Worm (Caenorhabditis elegans) whole organism, L1 larva: ENCODE measurements around the gene R02D5.7.
A peak's percentile ranks its signal among the peaks of the same experiment; 100 is the strongest.

ENCODE experiments used
- C16A3.4 ChIP-seq: fragments of 150-350 bp; optimal IDR thresholded peaks from 2 replicates; lab custom pipeline; 2014; ENCODE audit warnings: missing biosample characterization, missing genetic modification characterization
- Y116A8C.19 ChIP-seq: sonication (generic microtip); optimal IDR thresholded peaks from 2 replicates; lab custom pipeline; 2016; ENCODE audit warnings: missing compliant biosample characterization, missing genetic modification characterization, borderline replicate concordance
- alr-1 ChIP-seq: fragments of 200-800 bp; sonication (Bioruptor generic); optimal IDR thresholded peaks from 2 replicates; lab custom pipeline; 2018; ENCODE audit warnings: borderline replicate concordance, mild to moderate bottlenecking, missing genetic modification characterization, missing compliant biosample characterization
- aly-2 ChIP-seq: fragments of 150-350 bp; optimal IDR thresholded peaks from 2 replicates; lab custom pipeline; 2014; ENCODE audit warnings: missing biosample characterization, missing genetic modification characterization
- ceh-63 ChIP-seq: fragments of 200-800 bp; sonication (Bioruptor generic); optimal IDR thresholded peaks from 2 replicates; lab custom pipeline; 2018; ENCODE audit warnings: mild to moderate bottlenecking, missing genetic modification characterization, missing compliant biosample characterization
- ceh-90 ChIP-seq: sonication (generic microtip); optimal IDR thresholded peaks from 2 replicates; lab custom pipeline; 2016; ENCODE audit warnings: missing genetic modification characterization, missing compliant biosample characterization
- ces-1 ChIP-seq: fragments of 150-350 bp; optimal IDR thresholded peaks from 2 replicates; lab custom pipeline; 2014; ENCODE audit warnings: missing biosample characterization, missing genetic modification reagents, missing genetic modification characterization
- dpl-1 ChIP-seq, 3 experiments: fragments of 150-350 bp in 2 of 3; sonication (generic microtip) in 1 of 3; optimal IDR thresholded peaks; 2 replicates each; lab custom pipeline; 2014 to 2017; ENCODE audit warnings: missing biosample characterization in 3 of 3, missing genetic modification characterization in 3 of 3, missing genetic modification reagents in 3 of 3
- dsc-1 ChIP-seq: sonication (generic microtip); optimal IDR thresholded peaks from 2 replicates; lab custom pipeline; 2016; ENCODE audit warnings: mild to moderate bottlenecking, missing genetic modification characterization, missing compliant biosample characterization
- efl-1 ChIP-seq, 4 experiments: fragments of 150-350 bp; optimal IDR thresholded peaks in 3 of 4; peaks in 1 of 4; 1 replicate in 1 of 4; 2 replicates in 3 of 4; lab custom pipeline; 2014; ENCODE audit warnings: missing biosample characterization in 2 of 4, missing genetic modification characterization in 2 of 4, missing genetic modification reagents in 2 of 4
- efl-3 ChIP-seq: fragments of 200-800 bp; sonication (Bioruptor generic); optimal IDR thresholded peaks from 2 replicates; lab custom pipeline; 2018; ENCODE audit warnings: mild to moderate bottlenecking, missing genetic modification characterization, missing compliant biosample characterization
- elt-2 ChIP-seq: sonication (generic microtip); optimal IDR thresholded peaks from 2 replicates; lab custom pipeline; 2016; ENCODE audit warnings: missing genetic modification characterization, mild to moderate bottlenecking, inconsistent platforms, missing compliant biosample characterization, missing genetic modification reagents
- fkh-10 ChIP-seq: sonication (generic microtip); optimal IDR thresholded peaks from 2 replicates; lab custom pipeline; 2017; ENCODE audit warnings: missing biosample characterization, missing genetic modification reagents, missing genetic modification characterization
- fkh-4 ChIP-seq: sonication (generic microtip); optimal IDR thresholded peaks from 2 replicates; lab custom pipeline; 2016; ENCODE audit warnings: missing compliant biosample characterization, missing genetic modification characterization, borderline replicate concordance
- fkh-8 ChIP-seq: sonication (generic microtip); optimal IDR thresholded peaks from 2 replicates; lab custom pipeline; 2016; ENCODE audit warnings: mild to moderate bottlenecking, missing genetic modification characterization, missing compliant biosample characterization
- grh-1 ChIP-seq: fragments of 200-800 bp; sonication (Bioruptor generic); IDR thresholded peaks from 2 replicates; pipeline ENCODE4 v1.3.6; 2022; ENCODE audit warnings: missing genetic modification reagents, missing genetic modification characterization, missing compliant biosample characterization
- hlh-17 ChIP-seq: fragments of 200-800 bp; sonication (Bioruptor generic); optimal IDR thresholded peaks from 2 replicates; lab custom pipeline; 2018; ENCODE audit warnings: missing genetic modification characterization, mild to moderate bottlenecking, missing compliant biosample characterization, moderate library complexity, borderline replicate concordance
- irx-1 ChIP-seq: sonication (generic microtip); optimal IDR thresholded peaks from 2 replicates; lab custom pipeline; 2016; ENCODE audit warnings: missing genetic modification characterization, missing compliant biosample characterization
- isw-1 ChIP-seq: fragments of 200-800 bp; sonication (Bioruptor generic); IDR thresholded peaks from 2 replicates; pipeline ENCODE4 v1.3.6; 2022; ENCODE audit warnings: missing genetic modification characterization, missing compliant biosample characterization
- jun-1 ChIP-seq: fragments of 150-350 bp; optimal IDR thresholded peaks from 2 replicates; lab custom pipeline; 2014; ENCODE audit warnings: missing biosample characterization, missing genetic modification reagents, missing genetic modification characterization
- lin-13 ChIP-seq: fragments of 150-350 bp; optimal IDR thresholded peaks from 2 replicates; lab custom pipeline; 2014; ENCODE audit warnings: missing biosample characterization, missing genetic modification reagents, missing genetic modification characterization
- lsy-2 ChIP-seq, 2 experiments: fragments of 150-350 bp; optimal IDR thresholded peaks; 2 replicates each; lab custom pipeline; 2014; ENCODE audit warnings: missing biosample characterization in 2 of 2, missing genetic modification characterization in 2 of 2
- mab-9 ChIP-seq: fragments of 200-800 bp; sonication (Bioruptor generic); IDR thresholded peaks from 2 replicates; pipeline ENCODE4 v1.3.6; 2022; ENCODE audit warnings: missing genetic modification reagents, missing genetic modification characterization, missing compliant biosample characterization
- mep-1 ChIP-seq: fragments of 150-350 bp; optimal IDR thresholded peaks from 2 replicates; lab custom pipeline; 2014; ENCODE audit warnings: missing biosample characterization, missing genetic modification characterization
- nhr-11 ChIP-seq: fragments of 150-350 bp; optimal IDR thresholded peaks from 2 replicates; lab custom pipeline; 2014; ENCODE audit warnings: missing biosample characterization, missing genetic modification characterization
- nhr-19 ChIP-seq: fragments of 200-800 bp; sonication (Bioruptor generic); conservative IDR thresholded peaks from 2 replicates; pipeline ENCODE4 v1.3.6; 2022; ENCODE audit warnings: missing genetic modification characterization, missing compliant biosample characterization
- nhr-20 ChIP-seq: sonication (generic microtip); optimal IDR thresholded peaks from 2 replicates; lab custom pipeline; 2016; ENCODE audit warnings: mild to moderate bottlenecking, missing genetic modification characterization, missing compliant biosample characterization
- nhr-237 ChIP-seq: fragments of 150-350 bp; optimal IDR thresholded peaks from 2 replicates; lab custom pipeline; 2014; ENCODE audit warnings: missing biosample characterization, missing genetic modification characterization
- nhr-28 ChIP-seq: fragments of 150-350 bp; optimal IDR thresholded peaks from 2 replicates; lab custom pipeline; 2014; ENCODE audit warnings: missing biosample characterization, missing genetic modification characterization
- nhr-76 ChIP-seq: sonication (generic microtip); optimal IDR thresholded peaks from 2 replicates; lab custom pipeline; 2017; ENCODE audit warnings: missing biosample characterization, missing genetic modification characterization
- nhr-77 ChIP-seq: fragments of 150-350 bp; optimal IDR thresholded peaks from 2 replicates; lab custom pipeline; 2014; ENCODE audit warnings: missing biosample characterization, missing genetic modification characterization
- nhr-90 ChIP-seq: sonication (generic microtip); optimal IDR thresholded peaks from 2 replicates; lab custom pipeline; 2016; ENCODE audit warnings: mild to moderate bottlenecking, missing genetic modification characterization, missing compliant biosample characterization; ENCODE audit not compliant: poor library complexity
- pag-3 ChIP-seq: sonication (generic microtip); optimal IDR thresholded peaks from 2 replicates; lab custom pipeline; 2017; ENCODE audit warnings: missing genetic modification characterization, mild to moderate bottlenecking, missing compliant biosample characterization, antibody characterized with exemption, borderline replicate concordance; ENCODE audit not compliant: insufficient read depth
- pax-3 ChIP-seq: fragments of 200-800 bp; sonication (Bioruptor generic); optimal IDR thresholded peaks from 2 replicates; lab custom pipeline; 2018; ENCODE audit warnings: mild to moderate bottlenecking, missing genetic modification characterization, moderate library complexity, missing compliant biosample characterization
- rnt-1 ChIP-seq: sonication (generic microtip); optimal IDR thresholded peaks from 2 replicates; lab custom pipeline; 2016; ENCODE audit warnings: mild to moderate bottlenecking, missing genetic modification characterization, moderate library complexity, missing compliant biosample characterization
- skn-1 ChIP-seq: fragments of 150-350 bp; optimal IDR thresholded peaks from 2 replicates; lab custom pipeline; 2014; ENCODE audit warnings: missing biosample characterization, missing genetic modification characterization
- snpc-4 ChIP-seq: fragments of 150-350 bp; optimal IDR thresholded peaks from 2 replicates; lab custom pipeline; 2014; ENCODE audit warnings: missing biosample characterization, missing genetic modification characterization
- snu-23 ChIP-seq: sonication (generic microtip); optimal IDR thresholded peaks from 2 replicates; lab custom pipeline; 2016; ENCODE audit warnings: missing genetic modification characterization, missing compliant biosample characterization
- sox-4 ChIP-seq: sonication (generic microtip); optimal IDR thresholded peaks from 2 replicates; lab custom pipeline; 2016; ENCODE audit warnings: missing genetic modification characterization, missing compliant biosample characterization
- sptf-1 ChIP-seq: fragments of 150-350 bp; optimal IDR thresholded peaks from 2 replicates; lab custom pipeline; 2014; ENCODE audit warnings: missing biosample characterization, missing genetic modification characterization
- tbx-2 ChIP-seq: sonication (generic microtip); optimal IDR thresholded peaks from 2 replicates; lab custom pipeline; 2016; ENCODE audit warnings: missing genetic modification characterization, missing compliant biosample characterization
- unc-130 ChIP-seq: fragments of 150-350 bp; optimal IDR thresholded peaks from 2 replicates; lab custom pipeline; 2017; ENCODE audit warnings: missing biosample characterization, missing genetic modification characterization, inconsistent platforms
- unc-62 ChIP-seq: fragments of 150-350 bp; optimal IDR thresholded peaks from 2 replicates; lab custom pipeline; 2014; ENCODE audit warnings: missing biosample characterization, missing genetic modification reagents, missing genetic modification characterization
- unc-98 ChIP-seq: fragments of 200-800 bp; sonication (Bioruptor generic); IDR thresholded peaks from 2 replicates; pipeline ENCODE4 v1.3.6; 2022; ENCODE audit warnings: missing genetic modification characterization, missing compliant biosample characterization
- vab-15 ChIP-seq: sonication (generic microtip); optimal IDR thresholded peaks from 2 replicates; lab custom pipeline; 2017; ENCODE audit warnings: missing genotype, mild to moderate bottlenecking, missing genetic modification characterization, missing compliant biosample characterization
- xbp-1 ChIP-seq: sonication (generic microtip); optimal IDR thresholded peaks from 2 replicates; lab custom pipeline; 2016; ENCODE audit warnings: missing genetic modification characterization, missing compliant biosample characterization
- zip-4 ChIP-seq: fragments of 200-800 bp; sonication (Bioruptor generic); optimal IDR thresholded peaks from 2 replicates; lab custom pipeline; 2018; ENCODE audit warnings: mild to moderate bottlenecking, missing genetic modification characterization, moderate library complexity, missing compliant biosample characterization

R02D5.7 gene

ce11 chrV:14460122-14460521 lies 21.2 kb downstream of the R02D5.7 start:
- no peak for TF ChIP-seq tbx-2 (tag; lab: Kevin White, UChicago)
- no peak for TF ChIP-seq lin-13 (GFP tag; lab: Kevin White, UChicago)
- TF ChIP-seq efl-1 (optimal IDR thresholded peaks at IDR 0.05; lab: Kevin White, UChicago), result peak in 1 of 2 experiments; percentile 6
- TF ChIP-seq efl-1 (GFP tag; optimal IDR thresholded peaks at IDR 0.05 in 1 of 2; lab: Kevin White, UChicago), result peak; percentile 15 to 86
- TF ChIP-seq pag-3, result no peak
- TF ChIP-seq vab-15 (tag; lab: Kevin White, UChicago), result no peak
- no peak for TF ChIP-seq jun-1 (tag; lab: Kevin White, UChicago)
- no peak for TF ChIP-seq fkh-4 (tag; lab: Kevin White, UChicago)
- peak in 1 of 3 experiments; percentile 7 for TF ChIP-seq dpl-1 (GFP tag; optimal IDR thresholded peaks at IDR 0.05; lab: Kevin White, UChicago)

ce11 chrV:14457070-14457469 lies 24.2 kb downstream of the R02D5.7 start, which contains the start of gene coh-3:
coh-3 (plus strand) TSS chrV:14457422.
- TF ChIP-seq sptf-1 (tag; lab: Kevin White, UChicago) (no peak), alr-1 (tag; lab: Kevin White, UChicago) (no peak), vab-15 (tag; lab: Kevin White, UChicago) (no peak)
- TF ChIP-seq, all 84 proteins: peak for 0

ce11 chrV:14456626-14457025 lies 24.7 kb downstream of the R02D5.7 start, which contains the start of gene bmk-1:
bmk-1 (minus strand) TSS chrV:14456984.
- TF ChIP-seq efl-3, result no peak
- no peak for TF ChIP-seq hlh-17
- peak; percentile 4 for TF ChIP-seq snu-23
- TF ChIP-seq nhr-11, result no peak
- TF ChIP-seq nhr-77 (tag; lab: Kevin White, UChicago), result no peak
- no peak for TF ChIP-seq grh-1
- TF ChIP-seq snpc-4 (tag; lab: Kevin White, UChicago), result no peak
- TF ChIP-seq unc-98 (GFP tag; lab: Robert Waterston, UW), result no peak
- no peak for TF ChIP-seq isw-1
- no peak for TF ChIP-seq vab-15 (tag; lab: Kevin White, UChicago)
- TF ChIP-seq nhr-237 (tag; lab: Kevin White, UChicago), result no peak
- TF ChIP-seq Y116A8C.19 (tag; lab: Kevin White, UChicago), result no peak
- TF ChIP-seq nhr-19 (GFP tag; lab: Robert Waterston, UW), result no peak
- TF ChIP-seq pax-3, result no peak
- TF ChIP-seq unc-62, result no peak
- no peak for TF ChIP-seq elt-2 (tag; lab: Kevin White, UChicago)
- TF ChIP-seq fkh-8 (tag; lab: Kevin White, UChicago), result no peak
- TF ChIP-seq irx-1 (tag; lab: Kevin White, UChicago), result no peak
- no peak for TF ChIP-seq sox-4
- TF ChIP-seq mab-9 (GFP tag; lab: Robert Waterston, UW), result no peak
- TF ChIP-seq dpl-1 (GFP tag; optimal IDR thresholded peaks at IDR 0.05; lab: Kevin White, UChicago), result peak; percentile 75 to 87 (median 82)
- TF ChIP-seq nhr-28 (tag; lab: Kevin White, UChicago), result no peak
- no peak for TF ChIP-seq ceh-90
- TF ChIP-seq nhr-90, result no peak
- peak; percentile 16 for TF ChIP-seq unc-130 (tag; lab: Kevin White, UChicago)
- TF ChIP-seq sptf-1 (tag; lab: Kevin White, UChicago), result no peak
- no peak for TF ChIP-seq xbp-1 (tag; lab: Kevin White, UChicago)
- TF ChIP-seq C16A3.4 (tag; lab: Kevin White, UChicago), result peak; percentile 23
- no peak for TF ChIP-seq nhr-76 (tag; lab: Kevin White, UChicago)
- TF ChIP-seq pag-3, result no peak
- peak in 1 of 2 experiments; percentile 49 for TF ChIP-seq lsy-2 (tag; optimal IDR thresholded peaks at IDR 0.05; lab: Kevin White, UChicago)
- no peak for TF ChIP-seq ces-1
- no peak for TF ChIP-seq fkh-10
- TF ChIP-seq aly-2 (tag; lab: Kevin White, UChicago), result no peak
- no peak for TF ChIP-seq mep-1
- TF ChIP-seq skn-1 (tag; lab: Kevin White, UChicago), result no peak
- no peak for TF ChIP-seq jun-1 (tag; lab: Kevin White, UChicago)
- TF ChIP-seq nhr-20, result peak; percentile 13
- TF ChIP-seq dsc-1 (tag; lab: Kevin White, UChicago), result no peak
- TF ChIP-seq zip-4 (GFP tag; lab: Kevin White, UChicago), result no peak
- TF ChIP-seq rnt-1 (tag; lab: Kevin White, UChicago), result no peak
- no peak for TF ChIP-seq ceh-63 (GFP tag; lab: Kevin White, UChicago)
